Fruit fly (Drosophila melanogaster): ENCODE measurements around the gene CG15531.

DNA sequence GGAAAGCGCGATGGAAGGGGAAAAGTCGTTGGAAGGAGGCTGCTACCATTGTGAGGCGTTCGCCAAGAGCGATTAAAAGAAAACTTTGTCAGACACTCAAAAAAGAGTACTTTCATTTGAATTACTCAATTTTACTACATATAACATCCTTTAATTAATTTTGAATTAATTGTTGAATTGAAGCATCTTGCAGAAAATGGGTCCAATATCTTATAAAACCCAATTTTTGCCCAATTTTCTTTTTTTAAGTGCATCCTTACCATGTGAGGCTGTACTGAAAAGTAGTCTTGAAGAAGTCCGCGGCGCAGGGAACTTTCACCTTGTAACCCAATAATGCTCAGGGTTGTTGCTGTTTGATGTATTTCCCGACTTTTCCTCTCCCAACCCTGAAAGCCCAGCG is 39.2 kb upstream of the CG15531 start:
- TF ChIP-seq chm (GFP tag; IDR thresholded peaks at IDR 0.05) (no peak), twi (tag; optimal IDR thresholded peaks at IDR 0.05) (no peak), CoRest (tag; optimal IDR thresholded peaks at IDR 0.05) (peak; percentile 51), psq (GFP tag; optimal IDR thresholded peaks at IDR 0.05) (no peak), hkb (optimal IDR thresholded peaks at IDR 0.05) (no peak), hkb (GFP tag; IDR thresholded peaks at IDR 0.05) (peak; percentile 57), da (GFP tag; optimal IDR thresholded peaks at IDR 0.05) (no peak), D19B (GFP tag; optimal IDR thresholded peaks at IDR 0.05) (no peak), CG13894 (tag; optimal IDR thresholded peaks at IDR 0.05) (no peak), sqz (GFP tag; optimal IDR thresholded peaks at IDR 0.05) (peak; percentile 4), gsb (GFP tag; IDR thresholded peaks at IDR 0.05) (no peak), Eip74EF (GFP tag; optimal IDR thresholded peaks at IDR 0.05) (no peak), CG12071 (GFP tag; optimal IDR thresholded peaks at IDR 0.05) (no peak)

Measured in whole organism, embryonic.